Fruit fly (Drosophila melanogaster) whole organism, embryonic: ENCODE measurements around the gene CG17154.

ENCODE experiments used
- BEAF-32 ChIP-seq: fragments of 200-800 bp; sonication (Bioruptor generic); optimal IDR thresholded peaks from 3 replicates; lab custom pipeline; 2017; ENCODE audit warnings: missing biosample characterization, missing genetic modification characterization, mild to moderate bottlenecking, moderate library complexity, missing genetic modification reagents
- Bgb ChIP-seq: fragments of 200-800 bp; sonication (Bioruptor generic); IDR thresholded peaks from 2 replicates; pipeline ENCODE4 v1.3.6; 2022; ENCODE audit warnings: missing biosample characterization, missing genetic modification characterization; ENCODE audit not compliant: partially characterized antibody
- CG13894 ChIP-seq: fragments of 200-800 bp; sonication (Bioruptor generic); optimal IDR thresholded peaks from 3 replicates; lab custom pipeline; 2018; ENCODE audit warnings: missing biosample characterization, mild to moderate bottlenecking, missing genetic modification characterization, moderate library complexity
- CG17186 ChIP-seq: fragments of 200-800 bp; sonication (Bioruptor generic); optimal IDR thresholded peaks from 3 replicates; lab custom pipeline; 2017; ENCODE audit warnings: missing biosample characterization, missing genetic modification reagents, missing genetic modification characterization
- CG17328 ChIP-seq: fragments of 200-800 bp; sonication (Bioruptor generic); IDR thresholded peaks from 2 replicates; pipeline ENCODE4 v1.3.6; 2022; ENCODE audit warnings: missing biosample characterization, missing genetic modification characterization
- CG2678 ChIP-seq: fragments of 200-800 bp; sonication (Bioruptor generic); optimal IDR thresholded peaks from 3 replicates; lab custom pipeline; 2019; ENCODE audit warnings: missing biosample characterization, mild to moderate bottlenecking, missing genetic modification characterization, moderate library complexity
- CG2889 ChIP-seq: fragments of 200-800 bp; sonication (Bioruptor generic); IDR thresholded peaks from 3 replicates; pipeline ENCODE4 v1.3.6; 2022; ENCODE audit warnings: missing biosample characterization, missing genetic modification characterization
- CG30403 ChIP-seq: fragments of 200-800 bp; sonication (Bioruptor generic); optimal IDR thresholded peaks from 3 replicates; lab custom pipeline; 2016; ENCODE audit warnings: missing biosample characterization, missing genetic modification characterization
- CG34376 ChIP-seq: fragments of 200-800 bp; sonication (Bioruptor generic); optimal IDR thresholded peaks from 2 replicates; lab custom pipeline; 2018; ENCODE audit warnings: missing biosample characterization, mild to moderate bottlenecking, missing genetic modification characterization
- CG3838 ChIP-seq: fragments of 200-800 bp; sonication (Bioruptor generic); optimal IDR thresholded peaks from 3 replicates; lab custom pipeline; 2016; ENCODE audit warnings: missing biosample characterization, missing genetic modification characterization
- CG4730 ChIP-seq: fragments of 200-800 bp; sonication (Bioruptor generic); IDR thresholded peaks from 2 replicates; pipeline ENCODE4 v1.3.6; 2022; ENCODE audit warnings: missing biosample characterization, missing genetic modification characterization
- CG6791 ChIP-seq: fragments of 200-800 bp; sonication (Bioruptor generic); IDR thresholded peaks from 3 replicates; pipeline ENCODE4 v1.3.6; 2022; ENCODE audit warnings: missing biosample characterization, missing genetic modification characterization; ENCODE audit not compliant: partially characterized antibody
- CG6813 ChIP-seq: fragments of 200-800 bp; sonication (Bioruptor generic); optimal IDR thresholded peaks from 2 replicates; lab custom pipeline; 2017; ENCODE audit warnings: missing biosample characterization, missing genetic modification characterization, mild to moderate bottlenecking, moderate library complexity, missing genetic modification reagents
- CG7987 ChIP-seq: fragments of 200-800 bp; sonication (Bioruptor generic); optimal IDR thresholded peaks from 2 replicates; lab custom pipeline; 2018; ENCODE audit warnings: missing biosample characterization, mild to moderate bottlenecking, missing genetic modification characterization, moderate library complexity
- CG8478 ChIP-seq: fragments of >200 bp; optimal IDR thresholded peaks from 2 replicates; lab custom pipeline; 2018
- CG9437 ChIP-seq: fragments of 200-800 bp; sonication (Bioruptor generic); optimal IDR thresholded peaks from 2 replicates; lab custom pipeline; 2018; ENCODE audit warnings: missing biosample characterization, mild to moderate bottlenecking, missing genetic modification characterization
- CG9609 ChIP-seq: fragments of 200-800 bp; sonication (Bioruptor generic); optimal IDR thresholded peaks from 3 replicates; lab custom pipeline; 2016; ENCODE audit warnings: missing biosample characterization, missing genetic modification characterization
- CG9797 ChIP-seq: fragments of 200-800 bp; sonication (Bioruptor generic); optimal IDR thresholded peaks from 3 replicates; lab custom pipeline; 2018; ENCODE audit warnings: missing biosample characterization, mild to moderate bottlenecking, missing genetic modification characterization
- Doc2 ChIP-seq: fragments of 200-800 bp; sonication (Bioruptor generic); IDR thresholded peaks from 2 replicates; pipeline ENCODE4 v1.3.6; 2022; ENCODE audit warnings: missing biosample characterization, missing genetic modification characterization
- Doc3 ChIP-seq: fragments of 200-800 bp; sonication (Bioruptor generic); IDR thresholded peaks from 3 replicates; pipeline ENCODE4 v1.3.6; 2022; ENCODE audit warnings: missing biosample characterization, missing genetic modification characterization; ENCODE audit not compliant: partially characterized antibody
- E2f1 ChIP-seq: fragments of 200-800 bp; sonication (Bioruptor generic); IDR thresholded peaks from 2 replicates; pipeline ENCODE4 v1.3.6; 2022; ENCODE audit warnings: missing biosample characterization, missing genetic modification characterization
- Elba2 ChIP-seq: fragments of 200-800 bp; sonication (Bioruptor generic); optimal IDR thresholded peaks from 3 replicates; lab custom pipeline; 2016; ENCODE audit warnings: missing biosample characterization, missing genetic modification characterization
- GATAe ChIP-seq: fragments of 200-800 bp; sonication (Bioruptor generic); conservative IDR thresholded peaks from 2 replicates; pipeline ENCODE4 v1.3.6; 2022; ENCODE audit warnings: missing biosample characterization, missing genetic modification characterization
- HLH4C ChIP-seq: fragments of 200-800 bp; sonication (Bioruptor generic); IDR thresholded peaks from 3 replicates; pipeline ENCODE4 v1.3.6; 2022; ENCODE audit warnings: missing biosample characterization, missing genetic modification characterization; ENCODE audit not compliant: partially characterized antibody
- Hmr ChIP-seq: fragments of 200-800 bp; sonication (Bioruptor generic); optimal IDR thresholded peaks from 3 replicates; lab custom pipeline; 2017; ENCODE audit warnings: mild to moderate bottlenecking, missing biosample characterization, missing genetic modification reagents, missing genetic modification characterization
- Hr3 ChIP-seq: fragments of 200-800 bp; sonication (Bioruptor generic); optimal IDR thresholded peaks from 3 replicates; lab custom pipeline; 2016; ENCODE audit warnings: missing biosample characterization, missing genetic modification characterization
- Poxn ChIP-seq: fragments of 200-800 bp; sonication (Bioruptor generic); IDR thresholded peaks from 2 replicates; pipeline ENCODE4 v1.3.6; 2022; ENCODE audit warnings: missing biosample characterization, missing genetic modification characterization
- Sox102F ChIP-seq: fragments of 200-800 bp; sonication (Bioruptor generic); optimal IDR thresholded peaks from 2 replicates; lab custom pipeline; 2018; ENCODE audit warnings: missing biosample characterization, mild to moderate bottlenecking, missing genetic modification characterization, moderate library complexity
- ase ChIP-seq: fragments of 200-800 bp; sonication (Bioruptor generic); IDR thresholded peaks from 3 replicates; pipeline ENCODE4 v1.3.6; 2022; ENCODE audit warnings: missing biosample characterization, missing genetic modification characterization
- cad ChIP-seq: fragments of >200 bp; optimal IDR thresholded peaks from 2 replicates; lab custom pipeline; 2017; ENCODE audit warnings: missing biosample characterization, missing genetic modification characterization
- croc ChIP-seq: fragments of 200-800 bp; sonication (Bioruptor generic); conservative IDR thresholded peaks from 3 replicates; pipeline ENCODE4 v1.3.6; 2022; ENCODE audit warnings: missing biosample characterization, missing genetic modification characterization
- disco-r ChIP-seq: fragments of 200-800 bp; sonication (Bioruptor generic); optimal IDR thresholded peaks from 2 replicates; lab custom pipeline; 2016; ENCODE audit warnings: missing biosample characterization, missing genetic modification characterization
- emc ChIP-seq: fragments of 200-800 bp; sonication (Bioruptor generic); optimal IDR thresholded peaks from 2 replicates; lab custom pipeline; 2016; ENCODE audit warnings: missing biosample characterization, missing genetic modification characterization
- eve ChIP-seq, 2 experiments: fragments of >200 bp; optimal IDR thresholded peaks; 2 replicates each; lab custom pipeline; 2017; ENCODE audit warnings: missing biosample characterization in 2 of 2, missing genetic modification characterization in 2 of 2
- ham ChIP-seq: fragments of 200-800 bp; sonication (Bioruptor generic); IDR thresholded peaks from 2 replicates; pipeline ENCODE4 v1.3.6; 2022; ENCODE audit warnings: missing biosample characterization, missing genetic modification characterization
- kay ChIP-seq: fragments of 200-800 bp; sonication (Bioruptor generic); optimal IDR thresholded peaks from 2 replicates; lab custom pipeline; 2016; ENCODE audit warnings: missing biosample characterization, missing genetic modification characterization
- pan ChIP-seq, 4 experiments: fragments of >200 bp in 3 of 4; fragments of 200-800 bp in 1 of 4; sonication (Bioruptor generic) in 1 of 4; optimal IDR thresholded peaks in 3 of 4; IDR thresholded peaks in 1 of 4; 2 replicates each; pipeline versions ENCODE4 v1.3.6 to Lab custom; 2017 to 2022; ENCODE audit warnings: missing biosample characterization in 2 of 4, missing genetic modification characterization in 2 of 4, mixed read lengths in 1 of 4
- phol ChIP-seq: fragments of 200-800 bp; sonication (Bioruptor generic); optimal IDR thresholded peaks from 3 replicates; lab custom pipeline; 2018; ENCODE audit warnings: missing biosample characterization, mild to moderate bottlenecking, missing genetic modification characterization, moderate library complexity
- ranshi ChIP-seq: fragments of 200-800 bp; sonication (Bioruptor generic); IDR thresholded peaks from 2 replicates; pipeline ENCODE4 v1.3.6; 2022; ENCODE audit warnings: missing biosample characterization, missing genetic modification characterization
- sc ChIP-seq, 3 experiments: fragments of >200 bp in 2 of 3; fragments of 200-800 bp in 1 of 3; sonication (Bioruptor generic) in 1 of 3; optimal IDR thresholded peaks; 2 replicates in 2 of 3; 3 replicates in 1 of 3; lab custom pipeline; 2017; ENCODE audit warnings: mild to moderate bottlenecking in 1 of 3, missing biosample characterization in 1 of 3, missing genetic modification characterization in 1 of 3, missing genetic modification reagents in 1 of 3
- sd ChIP-seq: fragments of 200-800 bp; sonication (Bioruptor generic); optimal IDR thresholded peaks from 3 replicates; lab custom pipeline; 2018; ENCODE audit warnings: missing biosample characterization, mild to moderate bottlenecking, missing genetic modification characterization, moderate library complexity
- slp2 ChIP-seq: fragments of 200-800 bp; sonication (Bioruptor generic); optimal IDR thresholded peaks from 2 replicates; lab custom pipeline; 2016; ENCODE audit warnings: missing biosample characterization, missing genetic modification characterization
- sob ChIP-seq: fragments of 200-800 bp; sonication (Bioruptor generic); IDR thresholded peaks from 2 replicates; pipeline ENCODE4 v1.3.6; 2022; ENCODE audit warnings: missing biosample characterization, missing genetic modification characterization
- tgo ChIP-seq: fragments of 200-800 bp; sonication (Bioruptor generic); IDR thresholded peaks from 3 replicates; pipeline ENCODE4 v1.3.6; 2022; ENCODE audit warnings: missing biosample characterization, missing genetic modification characterization
- tup ChIP-seq: fragments of 200-800 bp; sonication (Bioruptor generic); optimal IDR thresholded peaks from 2 replicates; lab custom pipeline; 2016; ENCODE audit warnings: missing biosample characterization, mild to moderate bottlenecking, missing genetic modification characterization, moderate library complexity
- vvl ChIP-seq: fragments of 200-800 bp; sonication (Bioruptor generic); IDR thresholded peaks from 2 replicates; pipeline ENCODE4 v1.3.6; 2022; ENCODE audit warnings: missing biosample characterization, missing genetic modification characterization
- zf30C ChIP-seq: fragments of 200-800 bp; sonication (Bioruptor generic); optimal IDR thresholded peaks from 3 replicates; lab custom pipeline; 2018; ENCODE audit warnings: missing biosample characterization, mild to moderate bottlenecking, missing genetic modification characterization

The CG17154 gene

DNA sequence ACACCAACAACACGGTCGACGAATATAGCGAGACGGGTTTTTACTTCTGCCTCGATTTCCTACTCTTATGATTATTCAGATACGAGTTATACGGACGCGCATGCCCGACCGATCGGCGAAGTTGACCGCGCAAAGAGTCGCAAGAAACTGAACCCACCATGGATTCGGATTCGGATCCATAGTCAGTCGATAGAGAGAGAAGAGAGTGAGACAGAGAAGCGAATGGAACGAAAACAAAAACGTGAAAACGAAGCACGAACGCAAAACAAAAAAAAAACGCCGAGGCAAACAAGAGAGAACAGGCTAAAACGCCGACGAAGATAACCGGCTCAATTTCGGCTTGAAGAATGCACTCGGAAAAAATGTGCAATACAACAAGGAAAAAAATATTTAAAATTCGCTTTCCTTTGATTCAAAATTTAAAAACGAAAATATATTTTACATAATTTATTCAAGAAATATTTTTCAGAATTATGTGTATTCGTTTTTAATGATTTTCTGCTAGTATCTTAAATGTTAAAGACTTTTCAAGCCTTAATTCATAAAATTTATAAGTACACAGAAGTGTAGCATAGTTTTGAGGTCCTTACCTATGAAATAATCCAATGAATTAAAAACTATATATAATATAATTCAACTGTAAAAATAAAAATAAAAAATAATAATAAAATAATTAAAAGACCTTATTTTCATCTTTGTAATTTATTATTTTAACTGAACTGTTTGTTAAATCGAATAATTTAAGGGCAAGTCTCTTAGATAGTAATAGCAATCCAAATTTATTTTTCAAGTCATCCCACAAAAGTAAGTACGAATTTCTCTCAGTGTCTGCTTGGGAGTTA lies 6.5 kb upstream of the CG17154 start, which contains the start of gene Sema5c (continued):
- TF ChIP-seq ase (GFP tag; lab: Robert Waterston, UW) (peak; percentile 50; the same call in 1 of the 3 replicates), phol (tag; lab: Kevin White, UChicago) (peak; percentile 83), CG6813 (peak; percentile 47), Sox102F (GFP tag; lab: Kevin White, UChicago) (peak; percentile 67), emc (GFP tag; lab: Kevin White, UChicago) (no peak), sc (optimal IDR thresholded peaks at IDR 0.05; lab: Kevin White, UChicago) (no peak), sc (GFP tag; optimal IDR thresholded peaks at IDR 0.05; lab: Kevin White, UChicago) (peak; percentile 73), CG7987 (no peak), HLH4C (GFP tag; lab: Robert Waterston, UW) (no peak; the same call in 2 of the 3 replicates), sd (tag; lab: Kevin White, UChicago) (peak; percentile 1), CG34376 (GFP tag; lab: Kevin White, UChicago) (peak; percentile 66), CG4730 (GFP tag; lab: Robert Waterston, UW) (peak; percentile 41; the same call in 1 of the 2 replicates), slp2 (no peak), CG9437 (GFP tag; lab: Kevin White, UChicago) (peak; percentile 89), Doc3 (GFP tag; lab: Robert Waterston, UW) (no peak), CG13894 (tag; lab: Kevin White, UChicago) (peak; percentile 90), CG2678 (peak; percentile 86), CG2889 (GFP tag; lab: Robert Waterston, UW) (no peak), CG9797 (GFP tag; lab: Kevin White, UChicago) (no peak), Elba2 (GFP tag; lab: Kevin White, UChicago) (no peak), sob (GFP tag; lab: Robert Waterston, UW) (peak; percentile 51; the same call in 1 of the 2 replicates), CG9609 (GFP tag; lab: Kevin White, UChicago) (peak; percentile 34), E2f1 (GFP tag; lab: Robert Waterston, UW) (peak; percentile 52; the same call in 1 of the 2 replicates), pan (optimal IDR thresholded peaks at IDR 0.05; lab: Kevin White, UChicago) (no peak), pan (GFP tag; optimal IDR thresholded peaks at IDR 0.05 in 1 of 2, IDR thresholded peaks at IDR 0.05 in 1 of 2) (peak in 1 of 2 experiments; percentile 51), Hr3 (GFP tag; lab: Kevin White, UChicago) (peak; percentile 80), Doc2 (GFP tag; lab: Robert Waterston, UW) (no peak), tup (GFP tag; lab: Kevin White, UChicago) (no peak), zf30C (peak; percentile 85), CG8478 (lab: Kevin White, UChicago) (no peak), CG17186 (no peak), vvl (GFP tag; lab: Robert Waterston, UW) (peak; percentile 76), tgo (GFP tag; lab: Robert Waterston, UW) (peak; percentile 39), eve (GFP tag; optimal IDR thresholded peaks at IDR 0.05; lab: Kevin White, UChicago) (no peak), croc (GFP tag; lab: Robert Waterston, UW) (peak; percentile 51; the same call in 2 of the 3 replicates), Poxn (GFP tag; lab: Robert Waterston, UW) (no peak), CG6791 (GFP tag; lab: Robert Waterston, UW) (no peak; the same call in 2 of the 3 replicates), Bgb (peak; percentile 53; the same call in 1 of the 2 replicates), ham (GFP tag; lab: Robert Waterston, UW) (no peak), CG17328 (GFP tag; lab: Robert Waterston, UW) (no peak), Hmr (GFP tag; lab: Kevin White, UChicago) (peak; percentile 46), CG3838 (GFP tag; lab: Kevin White, UChicago) (peak; percentile 16), disco-r (GFP tag; lab: Kevin White, UChicago) (peak; percentile 17), cad (GFP tag; lab: Kevin White, UChicago) (no peak), CG30403 (GFP tag; lab: Kevin White, UChicago) (peak; percentile 73), BEAF-32 (no peak), kay (GFP tag; lab: Kevin White, UChicago) (no peak), GATAe (GFP tag; lab: Robert Waterston, UW) (0 out of 2 replicates have a peak, but pooled peaks have one; percentile 16), ranshi (GFP tag; lab: Robert Waterston, UW) (peak; percentile 63)
